Worm (Caenorhabditis elegans) whole organism, L4 larva: ENCODE measurements around the gene F59E12.6.
A peak's percentile ranks its signal among the peaks of the same experiment; 100 is the strongest.

ENCODE experiments used
- D1046.2 ChIP-seq: fragments of 200-800 bp; sonication (Bioruptor generic); IDR thresholded peaks from 2 replicates; pipeline ENCODE4 v1.3.6; 2022; ENCODE audit warnings: missing genetic modification characterization, missing compliant biosample characterization
- F26F4.8 ChIP-seq: fragments of 200-800 bp; sonication (Bioruptor generic); conservative IDR thresholded peaks from 2 replicates; pipeline ENCODE4 v1.3.6; 2022; ENCODE audit warnings: missing genetic modification characterization, missing compliant biosample characterization
- ZK337.2 ChIP-seq: fragments of 200-800 bp; sonication (Bioruptor generic); IDR thresholded peaks from 2 replicates; pipeline ENCODE4 v1.3.6; 2022; ENCODE audit warnings: missing genetic modification reagents, missing genetic modification characterization, missing compliant biosample characterization
- ZK546.5 ChIP-seq, 2 experiments: sonication (generic microtip); optimal IDR thresholded peaks; 2 replicates each; lab custom pipeline; 2017; ENCODE audit warnings: missing biosample characterization in 2 of 2, missing genetic modification characterization in 2 of 2
- aha-1 ChIP-seq: fragments of 150-350 bp; peaks from one replicate; lab custom pipeline; 2014; ENCODE audit warnings: missing biosample characterization, missing genetic modification characterization
- aly-2 ChIP-seq: sonication (generic microtip); optimal IDR thresholded peaks from 2 replicates; lab custom pipeline; 2018; ENCODE audit warnings: missing biosample characterization, missing genetic modification characterization
- arid-1 ChIP-seq: fragments of 200-800 bp; sonication (Bioruptor generic); conservative IDR thresholded peaks from 2 replicates; pipeline ENCODE4 v1.3.6; 2022; ENCODE audit warnings: missing genetic modification reagents, missing genetic modification characterization, missing compliant biosample characterization
- ceh-20 ChIP-seq: fragments of 200-800 bp; sonication (Bioruptor generic); IDR thresholded peaks from 2 replicates; pipeline ENCODE4 v1.3.6; 2022; ENCODE audit warnings: missing genetic modification reagents, missing genetic modification characterization, missing compliant biosample characterization
- daf-16 ChIP-seq, 3 experiments: sonication (generic microtip); optimal IDR thresholded peaks; 2 replicates each; lab custom pipeline; 2016 to 2017; ENCODE audit warnings: missing genetic modification characterization in 3 of 3, missing genetic modification reagents in 3 of 3, mild to moderate bottlenecking in 2 of 3, missing compliant biosample characterization in 2 of 3, missing biosample characterization in 1 of 3, moderate library complexity in 1 of 3
- dmd-8 ChIP-seq: fragments of 200-800 bp; sonication (Bioruptor generic); IDR thresholded peaks from 2 replicates; pipeline ENCODE4 v1.3.6; 2022; ENCODE audit warnings: missing genetic modification characterization, missing compliant biosample characterization
- dpl-1 ChIP-seq: fragments of 150-350 bp; optimal IDR thresholded peaks from 2 replicates; lab custom pipeline; 2014; ENCODE audit warnings: missing biosample characterization, missing genetic modification reagents, missing genetic modification characterization
- dve-1 ChIP-seq: sonication (generic microtip); optimal IDR thresholded peaks from 2 replicates; lab custom pipeline; 2017; ENCODE audit warnings: antibody characterized with exemption, mild to moderate bottlenecking, missing genetic modification characterization, missing compliant biosample characterization; ENCODE audit not compliant: insufficient read depth
- egl-43 ChIP-seq: fragments of 200-800 bp; sonication (Bioruptor generic); IDR thresholded peaks from 2 replicates; pipeline ENCODE4 v1.3.6; 2022; ENCODE audit warnings: missing genetic modification reagents, missing genetic modification characterization, missing compliant biosample characterization
- fos-1 ChIP-seq: fragments of 150-350 bp; optimal IDR thresholded peaks from 2 replicates; lab custom pipeline; 2014; ENCODE audit warnings: missing biosample characterization, missing genetic modification characterization
- hlh-11 ChIP-seq: fragments of 200-800 bp; sonication (Bioruptor generic); optimal IDR thresholded peaks from 2 replicates; lab custom pipeline; 2018; ENCODE audit warnings: mild to moderate bottlenecking, missing genetic modification characterization, missing compliant biosample characterization
- hmg-1.1 ChIP-seq: fragments of 200-800 bp; sonication (Bioruptor generic); IDR thresholded peaks from 2 replicates; pipeline ENCODE4 v1.3.6; 2022; ENCODE audit warnings: missing genetic modification reagents, missing genetic modification characterization, missing compliant biosample characterization
- lin-1 ChIP-seq: fragments of 200-800 bp; sonication (Bioruptor generic); IDR thresholded peaks from 2 replicates; pipeline ENCODE4 v1.3.6; 2022; ENCODE audit warnings: missing genetic modification reagents, missing genetic modification characterization, missing compliant biosample characterization
- lir-3 ChIP-seq: sonication (generic microtip); optimal IDR thresholded peaks from 2 replicates; lab custom pipeline; 2016; ENCODE audit warnings: mild to moderate bottlenecking, missing genetic modification characterization, missing compliant biosample characterization
- lsy-2 ChIP-seq, 2 experiments: fragments of 150-350 bp in 1 of 2; sonication (generic microtip) in 1 of 2; optimal IDR thresholded peaks; 2 replicates each; lab custom pipeline; 2014 to 2017; ENCODE audit warnings: missing biosample characterization in 2 of 2, missing genetic modification characterization in 2 of 2
- madf-9 ChIP-seq: fragments of 200-800 bp; sonication (Bioruptor generic); conservative IDR thresholded peaks from 2 replicates; pipeline ENCODE4 v1.3.6; 2022; ENCODE audit warnings: missing genetic modification reagents, missing genetic modification characterization, missing compliant biosample characterization
- mdl-1 ChIP-seq, 2 experiments: fragments of 150-350 bp in 1 of 2; sonication (generic microtip) in 1 of 2; optimal IDR thresholded peaks; 2 replicates each; lab custom pipeline; 2014 to 2017; ENCODE audit warnings: missing biosample characterization in 2 of 2, missing genetic modification characterization in 2 of 2
- mdt-29 ChIP-seq: fragments of 200-800 bp; sonication (Bioruptor generic); IDR thresholded peaks from 2 replicates; pipeline ENCODE4 v1.3.6; 2022; ENCODE audit warnings: missing genetic modification reagents, missing genetic modification characterization, missing compliant biosample characterization
- mes-2 ChIP-seq: sonication (generic microtip); optimal IDR thresholded peaks from 2 replicates; lab custom pipeline; 2016; ENCODE audit warnings: missing genotype, mild to moderate bottlenecking, missing genetic modification characterization, missing compliant biosample characterization; ENCODE audit not compliant: poor library complexity, severe bottlenecking
- mxl-2 ChIP-seq: fragments of 200-800 bp; sonication (Bioruptor generic); conservative IDR thresholded peaks from 2 replicates; pipeline ENCODE4 v1.3.6; 2022; ENCODE audit warnings: missing genetic modification reagents, missing genetic modification characterization, missing compliant biosample characterization
- mxl-3 ChIP-seq: fragments of 200-800 bp; sonication (Bioruptor generic); optimal IDR thresholded peaks from 2 replicates; lab custom pipeline; 2018; ENCODE audit warnings: mild to moderate bottlenecking, missing genetic modification characterization, missing compliant biosample characterization
- nhr-11 ChIP-seq: fragments of 150-350 bp; optimal IDR thresholded peaks from 2 replicates; lab custom pipeline; 2014; ENCODE audit warnings: missing biosample characterization, missing genetic modification characterization
- nhr-28 ChIP-seq: fragments of 150-350 bp; optimal IDR thresholded peaks from 2 replicates; lab custom pipeline; 2014; ENCODE audit warnings: missing biosample characterization, missing genetic modification characterization
- nhr-42 ChIP-seq: fragments of 200-800 bp; sonication (Bioruptor generic); IDR thresholded peaks from 2 replicates; pipeline ENCODE4 v1.3.6; 2022; ENCODE audit warnings: missing genetic modification characterization, missing compliant biosample characterization
- php-3 ChIP-seq: fragments of 200-800 bp; sonication (Bioruptor generic); IDR thresholded peaks from 2 replicates; pipeline ENCODE4 v1.3.6; 2022; ENCODE audit warnings: missing genetic modification reagents, missing genetic modification characterization, missing compliant biosample characterization
- sdz-12 ChIP-seq: fragments of 200-800 bp; sonication (Bioruptor generic); optimal IDR thresholded peaks from 2 replicates; lab custom pipeline; 2018; ENCODE audit warnings: mild to moderate bottlenecking, missing genetic modification characterization, missing compliant biosample characterization
- set-16 ChIP-seq: fragments of 200-800 bp; sonication (Bioruptor generic); IDR thresholded peaks from 2 replicates; pipeline ENCODE4 v1.3.6; 2022; ENCODE audit warnings: missing genetic modification reagents, missing genetic modification characterization, missing compliant biosample characterization
- snpc-1.2 ChIP-seq: fragments of 200-800 bp; sonication (Bioruptor generic); IDR thresholded peaks from 2 replicates; pipeline ENCODE4 v1.3.6; 2022; ENCODE audit warnings: missing genetic modification reagents, missing genetic modification characterization, missing compliant biosample characterization
- snpc-4 ChIP-seq: fragments of 150-350 bp; optimal IDR thresholded peaks from 2 replicates; lab custom pipeline; 2014; ENCODE audit warnings: missing biosample characterization, missing genetic modification characterization
- spr-3 ChIP-seq: fragments of 200-800 bp; sonication (Bioruptor generic); optimal IDR thresholded peaks from 2 replicates; lab custom pipeline; 2018; ENCODE audit warnings: mild to moderate bottlenecking, missing genetic modification characterization, missing compliant biosample characterization
- tag-97 ChIP-seq: fragments of 200-800 bp; sonication (Bioruptor generic); IDR thresholded peaks from 2 replicates; pipeline ENCODE4 v1.3.6; 2022; ENCODE audit warnings: missing genetic modification characterization, missing compliant biosample characterization
- tra-1 ChIP-seq: fragments of 200-800 bp; sonication (Bioruptor generic); IDR thresholded peaks from 2 replicates; pipeline ENCODE4 v1.3.6; 2022; ENCODE audit warnings: missing genetic modification reagents, missing genetic modification characterization, missing compliant biosample characterization
- unc-62 ChIP-seq, 3 experiments: fragments of 150-350 bp in 1 of 3; sonication (generic microtip); optimal IDR thresholded peaks in 2 of 3; peaks in 1 of 3; 1 replicate in 1 of 3; 2 replicates in 2 of 3; lab custom pipeline; 2014 to 2017; ENCODE audit warnings: missing biosample characterization in 3 of 3, missing genetic modification characterization in 3 of 3, missing genetic modification reagents in 3 of 3, missing genotype in 1 of 3
- vab-7 ChIP-seq: fragments of 200-800 bp; sonication (Bioruptor generic); IDR thresholded peaks from 2 replicates; pipeline ENCODE4 v1.3.6; 2022; ENCODE audit warnings: missing genetic modification reagents, missing genetic modification characterization, missing compliant biosample characterization
- zfp-2 ChIP-seq: sonication (generic microtip); optimal IDR thresholded peaks from 2 replicates; lab custom pipeline; 2016; ENCODE audit warnings: mild to moderate bottlenecking, missing genetic modification characterization, missing compliant biosample characterization

Gene F59E12.6

ce11 chrII:5593377-5593932 lies 37.3 kb downstream of the F59E12.6 start, which contains the start of gene cdc-14 (continued):
- peak; percentile 81 for TF ChIP-seq mxl-3 (GFP tag; lab: Kevin White, UChicago)
- TF ChIP-seq lsy-2 (tag; optimal IDR thresholded peaks at IDR 0.05; lab: Kevin White, UChicago): peak; percentile 9 to 80
- no peak for TF ChIP-seq set-16 (GFP tag; lab: Robert Waterston, UW)
- TF ChIP-seq, all 104 proteins: peak for 25

ce11 chrII:5592857-5593256 lies 37.9 kb downstream of the F59E12.6 start:
- TF ChIP-seq ZK546.5 (tag; optimal IDR thresholded peaks at IDR 0.05; lab: Kevin White, UChicago): no peak
- TF ChIP-seq madf-9: no peak
- TF ChIP-seq unc-62 (GFP tag; optimal IDR thresholded peaks at IDR 0.05 in 1 of 2; lab: Kevin White, UChicago): peak in 1 of 2 experiments; percentile 52
- no peak for TF ChIP-seq unc-62 (tag; optimal IDR thresholded peaks at IDR 0.05; lab: Kevin White, UChicago)

- TF ChIP-seq vab-7 (no peak), unc-62 (GFP tag; optimal IDR thresholded peaks at IDR 0.05 in 1 of 2; lab: Kevin White, UChicago) (peak in 1 of 2 experiments; percentile 68), unc-62 (tag; optimal IDR thresholded peaks at IDR 0.05; lab: Kevin White, UChicago) (no peak), aly-2 (tag; lab: Kevin White, UChicago) (no peak)
These were observed 39.2 kb downstream of the F59E12.6 start for ce11 chrII:5591558-5591957.

- TF ChIP-seq lir-3 (tag; lab: Kevin White, UChicago) (no peak), hmg-1.1 (GFP tag; lab: Robert Waterston, UW) (no peak), hlh-11 (tag; lab: Kevin White, UChicago) (no peak)
These were observed 41.1 kb downstream of the F59E12.6 start, which contains the start of gene C17G10.13 for ce11 chrII:5589690-5590089. Gene C17G10.13, minus strand, starts transcription at chrII:5589790.

ce11 chrII:5587794-5588193 lies 43.0 kb downstream of the F59E12.6 start:
- TF ChIP-seq mxl-2 (GFP tag; lab: Robert Waterston, UW) (no peak), arid-1 (GFP tag; lab: Robert Waterston, UW) (no peak), ceh-20 (no peak), mdl-1 (tag; optimal IDR thresholded peaks at IDR 0.05; lab: Kevin White, UChicago) (no peak), vab-7 (no peak), aha-1 (peak; percentile 91), dmd-8 (no peak), dpl-1 (GFP tag; lab: Kevin White, UChicago) (no peak), unc-62 (GFP tag; optimal IDR thresholded peaks at IDR 0.05 in 1 of 2; lab: Kevin White, UChicago) (peak in 1 of 2 experiments; percentile 74), unc-62 (tag; optimal IDR thresholded peaks at IDR 0.05; lab: Kevin White, UChicago) (no peak), snpc-4 (no peak), fos-1 (tag; lab: Kevin White, UChicago) (no peak), nhr-42 (GFP tag; lab: Robert Waterston, UW) (no peak), tag-97 (GFP tag; lab: Robert Waterston, UW) (no peak), zfp-2 (tag; lab: Kevin White, UChicago) (no peak), F26F4.8 (no peak)

- TF ChIP-seq ceh-20: peak; percentile 86
- TF ChIP-seq nhr-11: no peak
- no peak for TF ChIP-seq egl-43 (GFP tag; lab: Robert Waterston, UW)
- no peak for TF ChIP-seq mdt-29 (GFP tag; lab: Robert Waterston, UW)
- TF ChIP-seq nhr-28 (tag; lab: Kevin White, UChicago): peak; percentile 95
- TF ChIP-seq dve-1 (tag; lab: Kevin White, UChicago): peak; percentile 89
- TF ChIP-seq daf-16 (GFP tag; optimal IDR thresholded peaks at IDR 0.05; lab: Kevin White, UChicago): no peak
- peak; percentile 98 for TF ChIP-seq daf-16 (tag; optimal IDR thresholded peaks at IDR 0.05; lab: Kevin White, UChicago)
- TF ChIP-seq sdz-12 (GFP tag; lab: Kevin White, UChicago): no peak
- no peak for TF ChIP-seq D1046.2 (GFP tag; lab: Robert Waterston, UW)
- peak; percentile 54 for TF ChIP-seq lin-1
- no peak for TF ChIP-seq snpc-1.2 (GFP tag; lab: Robert Waterston, UW)
- no peak for TF ChIP-seq mes-2 (tag; lab: Kevin White, UChicago)
- TF ChIP-seq tra-1 (GFP tag; lab: Robert Waterston, UW): peak; percentile 76; the same call in 1 of the 2 replicates
- TF ChIP-seq madf-9: no peak
- TF ChIP-seq php-3 (GFP tag; lab: Robert Waterston, UW): peak; percentile 99
- no peak for TF ChIP-seq ZK546.5 (tag; optimal IDR thresholded peaks at IDR 0.05; lab: Kevin White, UChicago)
- TF ChIP-seq spr-3 (GFP tag; lab: Kevin White, UChicago): no peak
- TF ChIP-seq hlh-11 (tag; lab: Kevin White, UChicago): peak; percentile 90
- no peak for TF ChIP-seq mxl-2 (GFP tag; lab: Robert Waterston, UW)
- no peak for TF ChIP-seq lsy-2 (tag; optimal IDR thresholded peaks at IDR 0.05; lab: Kevin White, UChicago)
- no peak for TF ChIP-seq ZK337.2 (GFP tag; lab: Robert Waterston, UW)
These were observed 45.0 kb downstream of the F59E12.6 start, which contains the start of gene lys-8 for ce11 chrII:5585788-5586187. Gene lys-8, plus strand, starts transcription at chrII:5586178.
